Fruit fly (Drosophila melanogaster) whole organism, embryonic: ENCODE data around the gene CG15296.

Experiments used
- Adf1 ChIP-seq: fragments of 200-800 bp; sonication (Bioruptor generic); IDR thresholded peaks from 2 replicates; pipeline ENCODE4 v1.3.6; 2022; ENCODE audit warnings: missing biosample characterization, missing genetic modification characterization
- CG11398 ChIP-seq: fragments of 200-800 bp; sonication (Bioruptor generic); optimal IDR thresholded peaks from 2 replicates; lab custom pipeline; 2016; ENCODE audit warnings: missing biosample characterization, missing genetic modification characterization
- CG11456 ChIP-seq: fragments of 200-800 bp; sonication (Bioruptor generic); IDR thresholded peaks from 3 replicates; pipeline ENCODE4 v1.3.6; 2022; ENCODE audit warnings: missing biosample characterization, missing genetic modification characterization
- CG12104 ChIP-seq: fragments of 200-800 bp; sonication (Bioruptor generic); optimal IDR thresholded peaks from 3 replicates; lab custom pipeline; 2016; ENCODE audit warnings: missing biosample characterization, missing genetic modification characterization
- CG12219 ChIP-seq: fragments of 200-800 bp; sonication (Bioruptor generic); optimal IDR thresholded peaks from 3 replicates; lab custom pipeline; 2018; ENCODE audit warnings: missing biosample characterization, mild to moderate bottlenecking, missing genetic modification characterization
- CG12299 ChIP-seq: fragments of 200-800 bp; sonication (Bioruptor generic); optimal IDR thresholded peaks from 2 replicates; lab custom pipeline; 2018; ENCODE audit warnings: missing biosample characterization, mild to moderate bottlenecking, missing genetic modification characterization
- CG14014 ChIP-seq: fragments of 200-800 bp; sonication (Bioruptor generic); IDR thresholded peaks from 2 replicates; pipeline ENCODE4 v1.3.6; 2022; ENCODE audit warnings: missing biosample characterization, missing genetic modification characterization
- CG14965 ChIP-seq: fragments of 200-800 bp; sonication (Bioruptor generic); optimal IDR thresholded peaks from 2 replicates; lab custom pipeline; 2016; ENCODE audit warnings: missing biosample characterization, missing genetic modification characterization, borderline replicate concordance
- CG17802 ChIP-seq: fragments of 200-800 bp; sonication (Bioruptor generic); optimal IDR thresholded peaks from 2 replicates; lab custom pipeline; 2018; ENCODE audit warnings: missing biosample characterization, mild to moderate bottlenecking, missing genetic modification characterization, moderate library complexity
- CG18011 ChIP-seq: fragments of 200-800 bp; sonication (Bioruptor generic); optimal IDR thresholded peaks from 2 replicates; lab custom pipeline; 2017; ENCODE audit warnings: missing biosample characterization, missing genetic modification characterization, mild to moderate bottlenecking, moderate library complexity, missing genotype
- CG18599 ChIP-seq: fragments of 200-800 bp; sonication (Bioruptor generic); optimal IDR thresholded peaks from 3 replicates; lab custom pipeline; 2017; ENCODE audit warnings: missing biosample characterization, missing genetic modification characterization, mild to moderate bottlenecking, moderate library complexity, missing genetic modification reagents
- CG18764 ChIP-seq: fragments of 200-800 bp; sonication (Bioruptor generic); optimal IDR thresholded peaks from 3 replicates; lab custom pipeline; 2016; ENCODE audit warnings: missing biosample characterization, missing genetic modification characterization
- CG2116 ChIP-seq: fragments of 200-800 bp; sonication (Bioruptor generic); optimal IDR thresholded peaks from 3 replicates; lab custom pipeline; 2018; ENCODE audit warnings: missing biosample characterization, mild to moderate bottlenecking, missing genetic modification characterization
- CG2678 ChIP-seq: fragments of 200-800 bp; sonication (Bioruptor generic); optimal IDR thresholded peaks from 3 replicates; lab custom pipeline; 2019; ENCODE audit warnings: missing biosample characterization, mild to moderate bottlenecking, missing genetic modification characterization, moderate library complexity
- CG32767 ChIP-seq: fragments of 200-800 bp; sonication (Bioruptor generic); IDR thresholded peaks from 2 replicates; pipeline ENCODE4 v1.3.6; 2022; ENCODE audit warnings: missing biosample characterization, missing genetic modification characterization
- CG33213 ChIP-seq: fragments of 200-800 bp; sonication (Bioruptor generic); optimal IDR thresholded peaks from 3 replicates; lab custom pipeline; 2016; ENCODE audit warnings: missing biosample characterization, missing genetic modification characterization
- CG42726 ChIP-seq: fragments of 200-800 bp; sonication (Bioruptor generic); IDR thresholded peaks from 2 replicates; pipeline ENCODE4 v1.3.6; 2022; ENCODE audit warnings: missing biosample characterization, missing genetic modification characterization; ENCODE audit not compliant: partially characterized antibody
- CG4424 ChIP-seq: fragments of 200-800 bp; sonication (Bioruptor generic); optimal IDR thresholded peaks from 3 replicates; lab custom pipeline; 2016; ENCODE audit warnings: missing biosample characterization, missing genetic modification characterization
- CG6654 ChIP-seq: fragments of 200-800 bp; sonication (Bioruptor generic); optimal IDR thresholded peaks from 2 replicates; lab custom pipeline; 2017; ENCODE audit warnings: missing biosample characterization, mild to moderate bottlenecking, missing genetic modification characterization
- CG6765 ChIP-seq: fragments of 200-800 bp; sonication (Bioruptor generic); optimal IDR thresholded peaks from 3 replicates; lab custom pipeline; 2017; ENCODE audit warnings: missing biosample characterization, mild to moderate bottlenecking, missing genetic modification characterization
- CG7839 ChIP-seq: fragments of 200-800 bp; sonication (Bioruptor generic); optimal IDR thresholded peaks from 3 replicates; lab custom pipeline; 2018; ENCODE audit warnings: missing biosample characterization, mild to moderate bottlenecking, missing genetic modification characterization, moderate library complexity
- CG8478 ChIP-seq: fragments of >200 bp; optimal IDR thresholded peaks from 2 replicates; lab custom pipeline; 2018
- ERR ChIP-seq: fragments of 200-800 bp; sonication (Bioruptor generic); optimal IDR thresholded peaks from 2 replicates; lab custom pipeline; 2016; ENCODE audit warnings: missing biosample characterization, missing genetic modification characterization
- Elba2 ChIP-seq: fragments of 200-800 bp; sonication (Bioruptor generic); optimal IDR thresholded peaks from 3 replicates; lab custom pipeline; 2016; ENCODE audit warnings: missing biosample characterization, missing genetic modification characterization
- Fer2 ChIP-seq: fragments of 200-800 bp; sonication (Bioruptor generic); optimal IDR thresholded peaks from 2 replicates; lab custom pipeline; 2018; ENCODE audit warnings: missing biosample characterization, mild to moderate bottlenecking, missing genetic modification characterization, moderate library complexity
- Hmr ChIP-seq: fragments of 200-800 bp; sonication (Bioruptor generic); optimal IDR thresholded peaks from 3 replicates; lab custom pipeline; 2017; ENCODE audit warnings: mild to moderate bottlenecking, missing biosample characterization, missing genetic modification reagents, missing genetic modification characterization
- Jarid2 ChIP-seq: fragments of 200-800 bp; sonication (Bioruptor generic); optimal IDR thresholded peaks from 3 replicates; lab custom pipeline; 2017; ENCODE audit warnings: mild to moderate bottlenecking, missing biosample characterization, missing genetic modification reagents, missing genetic modification characterization
- Kr ChIP-seq: fragments of 200-800 bp; sonication (Bioruptor generic); optimal IDR thresholded peaks from 2 replicates; lab custom pipeline; 2017; ENCODE audit warnings: missing biosample characterization, mild to moderate bottlenecking, missing genetic modification characterization
- Neu2 ChIP-seq: fragments of 200-800 bp; sonication (Bioruptor generic); optimal IDR thresholded peaks from 3 replicates; lab custom pipeline; 2016; ENCODE audit warnings: missing biosample characterization, missing genetic modification characterization, borderline replicate concordance
- Trl ChIP-seq, 3 experiments: fragments of >200 bp in 2 of 3; fragments of 200-800 bp in 1 of 3; sonication (Bioruptor generic) in 1 of 3; optimal IDR thresholded peaks; 2 replicates in 1 of 3; 3 replicates in 2 of 3; lab custom pipeline; 2016 to 2017; ENCODE audit warnings: missing biosample characterization in 1 of 3, missing genetic modification characterization in 1 of 3
- bcd ChIP-seq: fragments of 200-800 bp; sonication (Bioruptor generic); optimal IDR thresholded peaks from 2 replicates; lab custom pipeline; 2017; ENCODE audit warnings: missing biosample characterization, mild to moderate bottlenecking, missing genetic modification characterization
- dpn ChIP-seq, 2 experiments: fragments of 200-800 bp; sonication (Bioruptor generic); optimal IDR thresholded peaks; 3 replicates each; lab custom pipeline; 2016; ENCODE audit warnings: missing biosample characterization in 2 of 2, missing genetic modification characterization in 2 of 2
- dysf ChIP-seq: fragments of 200-800 bp; sonication (Bioruptor generic); IDR thresholded peaks from 3 replicates; pipeline ENCODE4 v1.3.6; 2022; ENCODE audit warnings: missing biosample characterization, missing genetic modification characterization
- eve ChIP-seq, 2 experiments: fragments of >200 bp; optimal IDR thresholded peaks; 2 replicates each; lab custom pipeline; 2017; ENCODE audit warnings: missing biosample characterization in 2 of 2, missing genetic modification characterization in 2 of 2
- her ChIP-seq: fragments of 200-800 bp; sonication (Bioruptor generic); optimal IDR thresholded peaks from 2 replicates; lab custom pipeline; 2016; ENCODE audit warnings: missing biosample characterization, missing genetic modification characterization
- hkb ChIP-seq, 2 experiments: fragments of 200-800 bp in 1 of 2; fragments of >200 bp in 1 of 2; sonication (Bioruptor generic) in 1 of 2; IDR thresholded peaks in 1 of 2; optimal IDR thresholded peaks in 1 of 2; 2 replicates each; pipeline versions ENCODE4 v1.3.6 to Lab custom; 2017 to 2022; ENCODE audit warnings: missing biosample characterization in 1 of 2, missing genetic modification characterization in 1 of 2
- luna ChIP-seq: fragments of 200-800 bp; sonication (Bioruptor generic); optimal IDR thresholded peaks from 2 replicates; lab custom pipeline; 2016; ENCODE audit warnings: missing biosample characterization, missing genetic modification characterization
- mam ChIP-seq: fragments of 200-800 bp; sonication (Bioruptor generic); optimal IDR thresholded peaks from 3 replicates; lab custom pipeline; 2016; ENCODE audit warnings: missing biosample characterization, missing genetic modification characterization
- run ChIP-seq: fragments of 200-800 bp; sonication (Bioruptor generic); optimal IDR thresholded peaks from 3 replicates; lab custom pipeline; 2018; ENCODE audit warnings: missing biosample characterization, mild to moderate bottlenecking, missing genetic modification characterization
- sens ChIP-seq: fragments of 200-800 bp; sonication (Bioruptor generic); peaks from one replicate; lab custom pipeline; 2016; ENCODE audit warnings: missing biosample characterization, missing genetic modification characterization
- sisA ChIP-seq: fragments of 200-800 bp; sonication (Bioruptor generic); IDR thresholded peaks from 2 replicates; pipeline ENCODE4 v1.3.6; 2022; ENCODE audit warnings: missing biosample characterization, missing genetic modification characterization
- slbo ChIP-seq: fragments of 200-800 bp; sonication (Bioruptor generic); IDR thresholded peaks from 2 replicates; pipeline ENCODE4 v1.3.6; 2022; ENCODE audit warnings: missing biosample characterization, missing genetic modification characterization
- sna ChIP-seq: fragments of 200-800 bp; sonication (Bioruptor generic); IDR thresholded peaks from 2 replicates; pipeline ENCODE4 v1.3.6; 2022; ENCODE audit warnings: missing biosample characterization, missing genetic modification characterization; ENCODE audit not compliant: partially characterized antibody
- sqz ChIP-seq: fragments of 200-800 bp; sonication (Bioruptor generic); optimal IDR thresholded peaks from 3 replicates; lab custom pipeline; 2018; ENCODE audit warnings: missing biosample characterization, mild to moderate bottlenecking, missing genetic modification characterization
- sr ChIP-seq: fragments of 200-800 bp; sonication (Bioruptor generic); IDR thresholded peaks from 3 replicates; pipeline ENCODE4 v1.3.6; 2022; ENCODE audit warnings: missing biosample characterization, missing genetic modification characterization
- tap ChIP-seq: fragments of 200-800 bp; optimal IDR thresholded peaks from 3 replicates; lab custom pipeline; 2019; ENCODE audit warnings: missing biosample characterization, mild to moderate bottlenecking, missing genetic modification characterization, moderate library complexity
- twi ChIP-seq: fragments of 200-800 bp; optimal IDR thresholded peaks from 2 replicates; lab custom pipeline; 2019; ENCODE audit warnings: missing biosample characterization, mild to moderate bottlenecking, missing genetic modification characterization, moderate library complexity
- wdn ChIP-seq: fragments of 200-800 bp; sonication (Bioruptor generic); IDR thresholded peaks from 2 replicates; pipeline ENCODE4 v1.3.6; 2022; ENCODE audit warnings: missing biosample characterization, missing genetic modification characterization

The CG15296 gene

DNA sequence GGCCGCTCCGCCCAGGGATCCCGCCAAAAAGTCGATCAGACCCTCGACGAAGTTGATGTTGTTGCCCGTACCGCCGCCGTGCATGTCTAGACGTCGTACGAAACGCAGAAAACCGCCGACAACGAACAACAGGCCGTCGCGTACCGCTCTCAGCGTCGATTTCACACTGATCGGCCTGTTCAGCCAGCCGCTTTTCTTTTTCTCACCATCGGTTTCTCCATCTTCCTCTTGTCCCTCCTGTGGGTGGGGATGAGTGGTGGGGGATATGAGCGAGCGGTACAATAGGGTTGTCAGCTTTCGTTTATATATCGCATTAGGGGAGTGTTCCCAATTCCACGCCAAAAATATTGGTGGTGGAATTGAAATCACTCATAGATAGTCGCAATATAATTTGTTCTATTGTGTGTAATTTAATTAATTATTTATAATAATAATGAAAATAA is 35.1 kb upstream of the CG15296 start (continued):
- no peak for TF ChIP-seq tap
- peak; percentile 52; the same call in 1 of the 2 replicates for TF ChIP-seq CG14014
- TF ChIP-seq Elba2 (GFP tag; lab: Kevin White, UChicago): no peak
- no peak for TF ChIP-seq Adf1 (GFP tag; lab: Robert Waterston, UW)
- TF ChIP-seq CG18011 (GFP tag; lab: Kevin White, UChicago): no peak
- peak; percentile 80 for TF ChIP-seq slbo
- peak; percentile 48 for TF ChIP-seq CG2678 (tag; lab: Kevin White, UChicago)
- TF ChIP-seq mam (GFP tag; lab: Kevin White, UChicago): peak; percentile 26
- TF ChIP-seq CG12219 (GFP tag; lab: Kevin White, UChicago): no peak
- TF ChIP-seq luna (GFP tag; lab: Kevin White, UChicago): no peak
- no peak for TF ChIP-seq CG18599 (GFP tag; lab: Kevin White, UChicago)
- peak in 1 of 2 experiments; percentile 5 for TF ChIP-seq Trl (optimal IDR thresholded peaks at IDR 0.05; lab: Kevin White, UChicago)
- no peak for TF ChIP-seq Trl (GFP tag; optimal IDR thresholded peaks at IDR 0.05; lab: Kevin White, UChicago)
- no peak for TF ChIP-seq CG12299 (tag; lab: Kevin White, UChicago)
- peak; percentile 64 for TF ChIP-seq dysf
- no peak for TF ChIP-seq hkb (optimal IDR thresholded peaks at IDR 0.05; lab: Kevin White, UChicago)
- no peak for TF ChIP-seq hkb (GFP tag; IDR thresholded peaks at IDR 0.05; lab: Robert Waterston, UW)
- peak; percentile 69 for TF ChIP-seq sens (GFP tag; lab: Kevin White, UChicago)

DNA sequence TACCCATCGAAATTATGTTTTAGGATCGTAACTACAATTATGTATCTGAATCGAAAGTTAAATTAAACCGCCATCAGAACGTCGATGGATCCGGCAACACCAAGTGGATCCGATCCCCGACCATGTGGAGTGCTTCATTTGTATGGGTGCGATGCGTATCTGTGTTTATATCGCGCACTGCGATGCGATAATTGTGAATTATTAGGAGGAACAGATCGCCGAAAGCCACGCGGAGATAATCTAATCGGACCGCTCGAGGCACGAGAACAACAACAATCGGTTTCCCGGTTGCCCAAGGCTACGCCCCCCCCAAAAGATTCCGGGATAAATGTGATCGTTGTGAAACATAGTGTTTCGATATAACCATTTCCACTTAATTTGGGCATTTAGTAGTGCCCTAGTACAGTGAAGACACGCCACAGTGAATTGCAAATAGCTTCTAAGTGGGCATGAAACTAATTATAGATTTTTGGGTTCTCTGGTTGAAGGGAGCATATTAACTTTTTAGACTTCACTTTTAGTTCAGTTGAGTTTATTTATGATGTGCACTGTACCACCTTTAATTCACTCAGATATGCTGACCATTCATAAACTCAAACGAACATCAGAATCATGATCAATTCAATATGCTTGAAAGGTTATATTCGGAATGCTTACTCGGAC is 34.0 kb upstream of the CG15296 start:
- TF ChIP-seq dpn (GFP tag; optimal IDR thresholded peaks at IDR 0.05; lab: Kevin White, UChicago) (peak; percentile 38 to 59), Fer2 (tag; lab: Kevin White, UChicago) (no peak), Jarid2 (GFP tag; lab: Kevin White, UChicago) (no peak), CG12104 (no peak), sqz (no peak), CG6654 (GFP tag; lab: Kevin White, UChicago) (no peak), Hmr (GFP tag; lab: Kevin White, UChicago) (peak; percentile 45), eve (GFP tag; optimal IDR thresholded peaks at IDR 0.05; lab: Kevin White, UChicago) (no peak), Adf1 (GFP tag; lab: Robert Waterston, UW) (no peak; the same call in 1 of the 2 replicates), CG8478 (no peak), CG7839 (tag; lab: Kevin White, UChicago) (no peak), CG17802 (tag; lab: Kevin White, UChicago) (no peak), CG6765 (GFP tag; lab: Kevin White, UChicago) (no peak), sisA (GFP tag; lab: Robert Waterston, UW) (peak; percentile 68), wdn (0 out of 2 replicates have a peak, but pooled peaks have one; percentile 14), Neu2 (peak; percentile 85), CG14965 (GFP tag; lab: Kevin White, UChicago) (no peak), CG32767 (GFP tag; lab: Robert Waterston, UW) (peak; percentile 41; the same call in 1 of the 2 replicates), CG42726 (GFP tag; lab: Robert Waterston, UW) (no peak), run (tag; lab: Kevin White, UChicago) (no peak), twi (tag; lab: Kevin White, UChicago) (no peak), Kr (GFP tag; lab: Kevin White, UChicago) (no peak), her (no peak), sr (GFP tag; lab: Robert Waterston, UW) (no peak), sna (GFP tag; lab: Robert Waterston, UW) (no peak), CG4424 (peak; percentile 53), ERR (GFP tag; lab: Kevin White, UChicago) (peak; percentile 39), CG33213 (GFP tag; lab: Kevin White, UChicago) (no peak), CG18764 (no peak), bcd (GFP tag; lab: Kevin White, UChicago) (peak; percentile 25), CG2116 (no peak), CG11398 (GFP tag; lab: Kevin White, UChicago) (no peak), CG11456 (peak; percentile 61; the same call in 1 of the 3 replicates)
